Fruit fly (Drosophila melanogaster) ovary, adult (tissue): ENCODE data around the gene CG9784.
A peak's percentile ranks its signal among the peaks of the same experiment; 100 is the strongest.

ENCODE experiments used
- CG17801 ChIP-seq: fragments of 200-800 bp; optimal IDR thresholded peaks from 2 replicates; lab custom pipeline; 2019; ENCODE audit warnings: missing biosample characterization, mild to moderate bottlenecking, missing genetic modification characterization, moderate library complexity; ENCODE audit not compliant: partially characterized antibody

The CG9784 gene

DNA sequence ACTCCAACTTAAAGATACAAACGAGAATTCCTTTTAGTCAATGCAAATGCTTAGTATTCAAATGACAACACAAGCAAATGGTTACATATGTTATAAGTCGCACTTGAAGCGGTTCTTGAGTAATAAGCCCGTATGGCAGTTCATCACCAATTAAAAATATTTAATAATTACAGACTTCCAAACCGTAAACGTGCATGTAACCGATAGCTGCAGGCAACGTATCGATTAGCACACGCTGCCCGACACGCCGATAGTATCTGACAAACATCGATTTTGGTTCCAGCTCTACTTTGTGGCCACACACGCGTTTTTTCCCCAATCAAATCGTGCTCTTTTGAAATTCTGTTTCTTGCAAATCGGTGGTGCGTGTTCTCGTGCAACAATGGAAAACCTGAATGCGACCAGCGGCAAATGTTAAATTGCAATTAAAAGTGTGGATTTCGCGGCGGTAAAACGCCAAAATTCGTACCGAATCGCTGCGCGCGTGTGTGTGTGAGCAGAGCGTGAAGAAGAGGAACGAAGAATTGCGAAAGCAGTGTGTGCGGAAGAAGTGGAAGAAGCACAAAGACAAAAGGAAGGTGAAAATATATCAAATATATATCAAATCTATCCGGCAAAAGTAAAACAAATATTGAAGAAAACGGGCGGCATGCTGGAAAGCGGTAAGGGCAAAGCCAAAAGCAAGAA lies at the start of gene CG9784, which contains the start of gene Nup153:
Gene CG9784 (minus strand): TSS at position 238 of the 687 bp plus-strand sequence.
Gene Nup153 (plus strand): TSS at position 264 of the 687 bp plus-strand sequence.
- peak; percentile 60 for TF ChIP-seq CG17801 (GFP tag; lab: Kevin White, UChicago)

DNA sequence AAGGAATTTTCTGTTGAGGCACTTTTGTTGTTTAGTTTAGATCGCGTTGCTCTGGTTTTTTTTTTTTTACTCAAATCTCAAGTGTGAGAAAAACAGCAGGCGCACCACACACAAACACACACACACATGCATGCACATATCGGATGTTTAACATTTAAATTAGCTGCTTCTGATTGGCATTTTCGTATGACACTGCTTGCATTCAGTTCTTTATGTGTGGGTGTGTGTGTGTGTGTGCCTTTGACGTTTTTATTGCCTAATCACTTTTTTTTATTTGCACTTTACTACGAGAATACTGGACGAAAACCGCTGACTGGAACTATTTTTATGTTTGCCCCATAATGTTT lies 49.4 kb upstream of the CG9784 start:
- TF ChIP-seq CG17801 (GFP tag; lab: Kevin White, UChicago) = no peak

DNA sequence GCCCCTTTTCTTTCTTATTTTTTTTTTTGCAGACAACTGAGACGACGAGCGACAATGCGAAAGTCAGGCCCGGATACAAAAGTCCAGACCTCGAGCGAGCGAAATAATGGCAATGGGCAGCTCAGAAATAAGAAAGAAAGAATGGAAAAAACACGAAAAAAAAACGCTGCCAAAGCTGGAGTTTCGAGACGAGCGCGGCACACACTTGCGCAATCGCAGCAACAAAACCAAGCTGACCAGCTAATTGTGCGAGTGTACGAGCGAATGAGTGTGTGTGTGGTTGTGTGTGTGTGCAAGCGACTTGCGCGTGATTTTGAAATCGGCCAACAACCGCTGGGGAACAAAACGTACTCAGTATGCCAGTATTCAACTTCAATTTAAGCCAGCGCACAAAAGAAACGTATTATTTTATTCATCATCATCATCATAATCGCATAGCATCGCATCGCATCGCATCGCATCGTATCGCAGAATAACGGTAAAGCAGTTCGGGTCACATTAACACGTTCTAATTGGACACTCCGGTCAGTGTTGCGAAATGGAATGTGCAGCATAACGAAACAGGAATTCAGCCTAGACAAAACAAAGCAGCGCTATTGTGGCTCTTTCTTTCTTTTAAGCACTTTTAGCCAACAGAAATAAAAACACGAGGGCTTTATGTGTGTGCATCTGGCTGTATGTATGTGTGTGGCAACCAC lies 48.9 kb upstream of the CG9784 start:
- no peak for TF ChIP-seq CG17801 (GFP tag; lab: Kevin White, UChicago)

DNA sequence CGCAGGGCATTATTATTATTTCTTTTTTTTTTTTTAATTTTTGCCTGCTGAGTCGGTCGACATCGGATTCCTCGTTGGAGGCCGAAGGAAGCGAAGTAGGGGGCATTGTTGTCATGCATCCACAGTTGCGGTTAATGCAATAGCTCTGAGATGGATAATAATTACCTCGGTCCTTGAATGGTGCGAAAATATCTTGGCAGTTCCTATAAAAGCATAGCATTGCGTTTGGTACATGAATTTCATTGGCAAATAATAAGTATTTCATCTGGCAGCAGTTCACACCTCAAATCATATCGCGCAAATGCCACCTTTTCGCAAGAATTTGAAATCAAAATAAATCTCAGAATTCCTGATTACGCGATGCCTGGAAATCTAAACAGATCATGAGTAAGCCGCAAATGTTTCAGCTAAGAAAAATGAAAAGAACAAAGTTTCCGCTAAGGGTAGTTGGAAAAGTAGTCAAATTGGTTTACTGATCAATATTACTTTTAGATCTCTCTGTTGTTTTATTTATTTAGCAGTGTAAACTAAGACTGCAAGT lies 48.1 kb upstream of the CG9784 start:
- no peak for TF ChIP-seq CG17801 (GFP tag; lab: Kevin White, UChicago)

DNA sequence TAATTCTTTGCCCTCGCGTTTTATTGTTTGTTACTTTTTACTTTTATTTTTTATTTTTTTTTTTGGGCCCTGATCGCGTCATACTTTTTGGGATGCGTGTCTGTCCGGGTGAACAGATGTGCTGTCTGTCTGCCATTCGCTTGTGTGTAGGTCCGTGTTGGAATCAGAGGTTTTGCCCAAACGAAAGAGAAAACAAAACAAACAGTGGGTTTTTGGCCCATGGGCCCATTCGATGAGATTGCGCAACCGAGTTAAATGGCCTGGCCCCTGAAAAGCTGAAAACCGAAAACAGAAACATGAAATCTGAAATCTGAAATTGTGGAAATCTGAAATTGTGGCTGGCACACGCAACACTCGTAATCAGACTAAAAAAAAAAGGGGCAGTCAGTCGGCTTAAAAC lies 46.5 kb upstream of the CG9784 start:
- no peak for TF ChIP-seq CG17801 (GFP tag; lab: Kevin White, UChicago)

DNA sequence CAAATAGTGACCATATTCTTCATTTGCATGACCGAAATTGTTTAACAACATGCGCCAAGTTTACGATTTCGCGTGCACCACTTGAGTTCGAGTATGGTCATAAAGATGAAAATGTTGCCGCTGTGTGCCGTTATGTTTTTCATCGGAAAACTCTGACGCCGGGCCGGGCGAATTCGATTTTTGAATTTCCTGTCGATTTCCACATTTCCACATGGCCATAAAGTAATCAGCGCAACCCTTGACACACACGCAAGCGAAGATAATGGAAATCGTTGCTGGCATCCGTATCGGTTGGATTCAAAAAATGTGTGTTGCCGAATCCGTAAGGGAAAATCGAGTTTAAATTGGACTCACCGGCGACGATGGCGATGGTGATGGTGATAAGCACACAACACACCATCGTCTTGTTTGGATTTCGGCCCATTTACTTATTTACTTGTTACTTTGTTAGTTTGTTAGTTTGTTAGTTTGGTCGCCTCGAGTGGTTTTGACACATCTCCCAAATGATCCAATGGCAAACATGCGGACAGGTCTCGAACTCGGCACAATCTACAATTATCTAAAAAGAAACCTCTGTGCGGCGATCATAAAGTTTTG lies 45.6 kb upstream of the CG9784 start:
- no peak for TF ChIP-seq CG17801 (GFP tag; lab: Kevin White, UChicago)

DNA sequence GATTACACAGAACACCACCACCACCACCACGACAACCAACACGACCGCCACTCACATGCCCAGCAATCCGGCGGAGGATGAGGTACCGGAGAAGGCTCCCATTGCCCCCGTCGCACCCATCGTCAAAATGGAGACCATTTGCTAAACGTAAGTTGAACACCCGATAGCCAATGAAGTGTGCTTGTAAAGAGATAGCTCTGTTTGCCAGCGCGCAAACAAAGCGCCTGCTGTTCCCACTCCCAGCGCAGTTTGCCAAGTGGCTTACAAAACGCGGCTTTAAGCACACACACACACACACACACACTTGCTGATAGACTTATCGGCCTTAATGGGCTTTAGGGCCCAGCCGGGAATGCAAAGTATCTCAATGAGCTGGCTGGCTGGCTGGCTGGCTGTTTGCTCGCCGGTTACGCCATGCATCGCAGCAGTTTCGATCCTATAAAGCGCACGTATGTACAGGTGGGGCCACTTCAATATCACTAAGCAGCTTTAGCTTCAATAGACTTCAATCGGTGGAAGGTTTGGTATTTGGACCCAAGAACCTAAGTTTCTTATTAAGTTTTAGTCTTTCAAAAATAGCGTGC lies 44.4 kb upstream of the CG9784 start:
- no peak for TF ChIP-seq CG17801 (GFP tag; lab: Kevin White, UChicago)

DNA sequence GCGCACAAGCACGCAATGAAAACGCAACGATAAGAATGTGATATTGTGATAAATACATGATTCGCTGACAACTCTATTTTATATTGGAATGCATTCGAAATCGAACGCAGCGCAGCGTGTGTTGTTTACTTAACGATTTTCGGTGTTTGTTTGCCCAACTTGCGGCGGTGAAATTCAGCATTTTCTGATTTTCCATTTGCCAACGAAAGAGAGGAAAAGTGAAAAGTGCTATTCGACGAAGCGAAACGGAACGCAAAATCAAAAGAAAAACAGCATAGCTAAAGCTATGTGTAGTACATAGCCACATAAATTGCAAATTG lies 42.0 kb upstream of the CG9784 start:
- no peak for TF ChIP-seq CG17801 (GFP tag; lab: Kevin White, UChicago)

DNA sequence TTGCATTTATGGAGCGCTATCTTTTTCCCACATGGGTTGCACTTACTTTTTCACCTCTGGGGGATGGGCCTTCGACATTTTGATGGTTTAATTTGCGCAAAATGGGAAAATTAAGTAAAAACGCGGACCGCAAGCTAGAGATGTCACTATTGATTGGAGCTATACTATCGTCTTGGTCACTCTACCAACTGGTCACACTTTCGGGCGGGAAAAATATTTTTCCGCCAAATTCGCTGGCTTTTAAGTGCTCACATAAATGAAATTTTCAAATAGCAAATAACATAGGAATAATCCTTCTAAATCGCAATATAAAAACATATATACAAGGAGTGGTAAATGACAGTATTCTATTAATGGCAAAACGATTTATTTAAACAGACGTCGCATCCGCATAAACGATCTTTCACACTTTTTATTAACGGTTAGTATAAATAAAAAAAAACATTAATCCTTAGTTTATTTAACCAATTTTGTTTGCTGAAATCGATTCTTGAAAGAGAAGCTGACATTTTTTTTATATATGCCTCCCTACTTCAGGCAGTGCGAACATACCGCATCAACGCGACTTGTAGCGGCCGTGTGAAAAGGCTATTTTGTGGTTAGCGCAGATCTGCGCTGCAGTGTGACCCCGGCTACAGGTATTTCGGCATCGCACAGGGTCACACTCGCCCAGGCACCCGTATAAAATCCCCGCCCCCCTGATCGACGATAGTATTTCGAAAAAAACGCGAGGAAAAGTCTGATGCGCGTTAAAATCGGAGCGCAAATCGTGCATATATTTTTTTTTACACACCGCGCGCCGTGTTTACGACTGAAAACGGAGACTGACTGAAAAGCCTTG lies 41.5 kb upstream of the CG9784 start, which contains the start of the genes SNRPG and mthl1:
Gene SNRPG (minus strand): TSS at position 160 of the 841 bp plus-strand sequence.
Gene mthl1 (plus strand): TSS at position 709 of the 841 bp plus-strand sequence.
- TF ChIP-seq CG17801 (GFP tag; lab: Kevin White, UChicago) = no peak

DNA sequence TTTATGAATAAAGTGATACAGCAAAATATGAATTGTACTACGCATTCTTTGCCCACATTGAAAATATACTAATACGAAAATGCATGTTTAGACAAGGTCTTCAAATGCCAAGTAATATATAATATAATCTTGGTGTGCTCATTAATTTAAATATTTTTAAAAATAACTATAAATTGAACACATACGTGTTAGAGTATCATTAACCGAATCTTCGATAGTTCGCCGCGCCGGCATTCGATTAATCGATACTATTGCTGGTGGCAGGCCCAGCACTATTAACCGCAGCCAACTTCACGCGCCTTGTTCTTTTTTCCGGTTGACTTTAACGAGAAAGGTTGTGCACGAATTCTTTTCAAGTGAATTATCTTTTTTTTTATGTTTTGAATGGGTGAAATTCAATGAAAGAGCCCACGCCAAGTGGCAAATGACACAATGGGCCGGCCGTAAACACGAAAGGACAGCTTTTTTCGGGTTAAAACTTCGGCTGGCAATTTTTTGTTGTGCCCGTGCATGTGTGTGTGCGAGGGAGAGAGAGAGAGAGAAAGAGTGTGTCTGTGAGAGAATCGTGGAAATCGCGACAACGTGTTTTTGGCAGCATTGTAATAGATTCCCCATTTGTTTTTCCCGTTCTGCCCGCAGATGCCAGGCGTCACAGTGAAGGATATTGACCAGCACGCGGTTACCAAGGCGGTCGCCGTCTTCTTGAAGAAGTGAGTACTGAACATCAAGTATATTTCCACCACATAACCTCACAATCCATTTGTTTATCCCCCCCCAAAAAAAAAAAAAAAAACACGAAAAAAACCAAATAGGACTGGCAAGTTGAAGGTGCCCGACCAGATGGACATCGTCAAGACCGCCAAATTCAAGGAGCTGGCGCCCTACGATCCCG lies 38.8 kb upstream of the CG9784 start, which contains the start of gene RpS19a:
Gene RpS19a (plus strand): TSS at position 301 of the 892 bp plus-strand sequence.
- peak; percentile 89 for TF ChIP-seq CG17801 (GFP tag; lab: Kevin White, UChicago)

DNA sequence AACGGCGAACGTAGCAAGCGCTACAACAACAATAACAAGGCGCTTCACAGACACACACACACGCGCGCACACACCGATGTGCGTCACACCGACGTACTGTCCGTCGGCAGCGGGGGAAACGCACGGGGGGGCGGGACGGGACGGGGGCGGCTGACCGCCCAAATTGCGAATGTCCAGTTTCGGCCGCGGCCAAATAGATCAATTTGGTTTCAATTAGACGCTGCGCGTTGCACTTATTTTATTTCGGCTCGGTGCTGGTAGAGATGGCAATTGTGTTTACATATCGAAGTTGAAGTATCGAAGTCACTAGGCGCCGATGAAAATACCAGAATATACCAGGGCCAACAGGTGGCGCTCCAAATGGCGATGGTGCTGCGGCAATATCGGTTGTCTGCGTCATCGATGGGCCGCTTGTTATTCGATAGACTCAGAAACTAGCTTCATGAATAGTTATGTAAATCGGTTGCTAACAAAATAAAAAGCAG lies 38.1 kb upstream of the CG9784 start, which contains the start of gene Rok:
Gene Rok (minus strand): TSS at position 309 of the 485 bp plus-strand sequence.
- no peak for TF ChIP-seq CG17801 (GFP tag; lab: Kevin White, UChicago)

DNA sequence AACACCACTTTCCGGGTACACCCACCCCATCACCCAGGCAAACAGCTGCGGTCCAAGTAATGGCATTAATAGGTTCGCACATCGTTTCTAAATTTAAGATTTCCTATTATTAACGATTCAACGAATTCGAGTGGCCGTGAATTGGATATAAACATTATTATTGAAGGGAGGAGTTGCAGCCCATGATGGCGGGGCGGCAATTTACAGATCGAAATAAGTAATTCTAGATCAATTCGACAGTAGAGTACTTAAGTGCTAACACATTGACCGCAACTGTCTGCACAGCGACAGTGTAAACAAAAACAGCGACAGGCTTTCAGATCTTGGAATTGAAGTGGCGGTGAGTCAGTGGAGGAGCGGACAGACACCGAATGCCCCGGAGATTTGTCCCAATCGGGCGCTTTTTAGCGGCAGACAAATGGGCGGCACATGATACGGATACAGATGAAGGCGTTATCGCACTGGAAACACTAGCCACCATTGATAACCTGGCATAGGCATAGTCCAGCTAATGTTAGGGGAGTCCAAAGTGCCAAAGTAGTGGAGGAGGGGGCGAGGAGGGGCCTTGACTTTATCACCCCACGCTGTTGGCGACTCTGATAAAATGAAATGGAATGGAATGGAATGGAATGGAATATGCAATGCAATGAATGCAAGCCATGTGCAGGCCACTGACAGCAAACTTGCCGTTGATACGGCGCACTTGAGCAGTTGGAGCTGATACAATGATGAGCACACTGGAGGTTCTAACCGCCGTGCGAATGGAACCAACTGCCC lies 34.4 kb upstream of the CG9784 start:
- no peak for TF ChIP-seq CG17801 (GFP tag; lab: Kevin White, UChicago)
